Fruit fly (Drosophila melanogaster): Measurements from ENCODE around the gene Mst36Fa.

The Mst36Fa gene

DNA sequence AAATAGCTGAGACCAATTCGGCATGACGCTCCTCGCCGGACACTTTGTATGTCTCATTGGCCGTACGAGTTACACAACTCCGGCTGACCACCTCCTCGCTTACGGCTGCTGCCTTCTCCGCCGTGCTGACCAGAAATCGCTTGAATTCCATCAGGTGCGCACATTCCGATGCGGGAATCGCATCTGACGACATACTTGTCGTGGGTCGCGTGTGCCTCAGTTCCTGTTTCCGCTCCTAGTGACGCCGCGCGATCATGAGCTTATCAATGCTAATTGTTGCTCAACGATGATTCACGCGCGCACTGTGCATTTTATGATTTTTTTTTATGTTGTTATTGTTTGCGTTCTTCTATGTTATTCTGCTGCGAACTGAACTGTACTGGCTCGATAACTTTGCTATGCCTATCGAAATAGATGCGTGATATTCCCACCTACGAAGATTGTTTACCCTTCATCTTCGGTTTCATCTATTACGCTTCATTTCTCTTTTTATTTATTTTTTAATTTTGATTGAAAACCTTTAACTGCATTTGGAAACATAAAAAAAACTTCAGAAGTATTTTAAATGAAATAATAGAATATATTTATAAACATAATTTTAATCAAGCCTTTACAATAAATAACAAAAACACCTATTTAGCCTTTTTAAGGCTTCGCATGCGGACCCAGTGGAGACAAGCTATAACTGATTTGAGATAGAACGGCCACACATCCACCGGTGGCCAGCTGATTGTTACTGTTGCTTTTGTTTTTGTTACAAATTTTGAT is 26.1 kb upstream of the Mst36Fa start, which contains the start of the genes CG10376 and CG10343 (continued):
- TF ChIP-seq pho (GFP tag; optimal IDR thresholded peaks at IDR 0.05) (peak; percentile 36), CG16779 (GFP tag; IDR thresholded peaks at IDR 0.05) (no peak), Side (GFP tag; optimal IDR thresholded peaks at IDR 0.05) (no peak), Nf-YB (GFP tag; optimal IDR thresholded peaks at IDR 0.05) (peak; percentile 74), D19B (GFP tag; optimal IDR thresholded peaks at IDR 0.05) (peak; percentile 82), ci (GFP tag; IDR thresholded peaks at IDR 0.05) (0 out of 3 replicates have a peak, but pooled peaks have one; percentile 43), Opbp (GFP tag; IDR thresholded peaks at IDR 0.05; ENCODE audit: partially characterized antibody) (peak; percentile 72; the same call in 2 of the 3 replicates), PHDP (tag; optimal IDR thresholded peaks at IDR 0.05) (peak; percentile 89), sqz (GFP tag; optimal IDR thresholded peaks at IDR 0.05) (peak; percentile 87), CG13894 (tag; optimal IDR thresholded peaks at IDR 0.05) (peak; percentile 89), row (GFP tag; IDR thresholded peaks at IDR 0.05) (peak; percentile 97), CG15269 (tag; optimal IDR thresholded peaks at IDR 0.05) (peak; percentile 92), ems (GFP tag; optimal IDR thresholded peaks at IDR 0.05) (peak; percentile 5), Abd-B (GFP tag; optimal IDR thresholded peaks at IDR 0.05) (peak; percentile 98), caup (GFP tag; optimal IDR thresholded peaks at IDR 0.05; ENCODE audit: severe bottlenecking) (peak; percentile 83), hb (GFP tag; IDR thresholded peaks at IDR 0.05; ENCODE audit: partially characterized antibody) (no peak), kni (GFP tag; optimal IDR thresholded peaks at IDR 0.05) (no peak), CG4360 (GFP tag; IDR thresholded peaks at IDR 0.05) (no peak), ash1 (GFP tag; optimal IDR thresholded peaks at IDR 0.05) (no peak), B-H1 (GFP tag; IDR thresholded peaks at IDR 0.05) (peak; percentile 78), Camta (GFP tag; optimal IDR thresholded peaks at IDR 0.05) (peak; percentile 30), az2 (GFP tag; optimal IDR thresholded peaks at IDR 0.05) (peak; percentile 88), Gsc (GFP tag; IDR thresholded peaks at IDR 0.05) (peak; percentile 48; the same call in 1 of the 2 replicates), pita (GFP tag; optimal IDR thresholded peaks at IDR 0.05) (no peak), ERR (GFP tag; optimal IDR thresholded peaks at IDR 0.05) (no peak), chinmo (GFP tag; IDR thresholded peaks at IDR 0.05; ENCODE audit: partially characterized antibody) (no peak), CG8290 (GFP tag; optimal IDR thresholded peaks at IDR 0.05) (peak; percentile 69), CG8290 (tag; optimal IDR thresholded peaks at IDR 0.05) (peak in 1 of 2 experiments; percentile 45), CG8281 (tag; optimal IDR thresholded peaks at IDR 0.05) (peak; percentile 70), grn (GFP tag; optimal IDR thresholded peaks at IDR 0.05) (peak; percentile 50), CG31224 (GFP tag; IDR thresholded peaks at IDR 0.05) (peak; percentile 82), wdn (GFP tag; IDR thresholded peaks at IDR 0.05) (peak; percentile 76), pfk (GFP tag; optimal IDR thresholded peaks at IDR 0.05) (peak; percentile 27), Dbx (GFP tag; IDR thresholded peaks at IDR 0.05) (peak; percentile 90), CG10267 (tag; optimal IDR thresholded peaks at IDR 0.05) (peak; percentile 85), CG15514 (GFP tag; optimal IDR thresholded peaks at IDR 0.05) (peak; percentile 98), CG12071 (GFP tag; optimal IDR thresholded peaks at IDR 0.05) (no peak), hbn (GFP tag; IDR thresholded peaks at IDR 0.05; ENCODE audit: partially characterized antibody) (no peak), Hey (tag; optimal IDR thresholded peaks at IDR 0.05) (peak; percentile 18), Dip3 (GFP tag; optimal IDR thresholded peaks at IDR 0.05) (peak; percentile 65), CG11696 (GFP tag; IDR thresholded peaks at IDR 0.05) (0 out of 2 replicates have a peak, but pooled peaks have one; percentile 33), lilli (GFP tag; optimal IDR thresholded peaks at IDR 0.05) (peak; percentile 80), CG9609 (GFP tag; optimal IDR thresholded peaks at IDR 0.05) (peak; percentile 74), CG34422 (GFP tag; IDR thresholded peaks at IDR 0.05) (peak; percentile 78; the same call in 2 of the 3 replicates), CG9437 (GFP tag; optimal IDR thresholded peaks at IDR 0.05) (peak; percentile 81), al (GFP tag; IDR thresholded peaks at IDR 0.05) (peak; percentile 85), CG17328 (GFP tag; IDR thresholded peaks at IDR 0.05) (peak; percentile 72), Hsf (GFP tag; optimal IDR thresholded peaks at IDR 0.05) (peak; percentile 67), NfI (GFP tag; optimal IDR thresholded peaks at IDR 0.05) (peak; percentile 86)

Data from whole organism, embryonic.